Fruit fly (Drosophila melanogaster): ENCODE data around the gene CG9806.

The CG9806 gene

DNA sequence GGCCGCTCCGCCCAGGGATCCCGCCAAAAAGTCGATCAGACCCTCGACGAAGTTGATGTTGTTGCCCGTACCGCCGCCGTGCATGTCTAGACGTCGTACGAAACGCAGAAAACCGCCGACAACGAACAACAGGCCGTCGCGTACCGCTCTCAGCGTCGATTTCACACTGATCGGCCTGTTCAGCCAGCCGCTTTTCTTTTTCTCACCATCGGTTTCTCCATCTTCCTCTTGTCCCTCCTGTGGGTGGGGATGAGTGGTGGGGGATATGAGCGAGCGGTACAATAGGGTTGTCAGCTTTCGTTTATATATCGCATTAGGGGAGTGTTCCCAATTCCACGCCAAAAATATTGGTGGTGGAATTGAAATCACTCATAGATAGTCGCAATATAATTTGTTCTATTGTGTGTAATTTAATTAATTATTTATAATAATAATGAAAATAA is 25.4 kb downstream of the CG9806 start (continued):
- TF ChIP-seq CG11696 (GFP tag; IDR thresholded peaks at IDR 0.05) (no peak), BEAF-32 (GFP tag; optimal IDR thresholded peaks at IDR 0.05) (peak; percentile 62), CG1529 (GFP tag; optimal IDR thresholded peaks at IDR 0.05) (no peak), otp (GFP tag; IDR thresholded peaks at IDR 0.05) (no peak), shn (GFP tag; optimal IDR thresholded peaks at IDR 0.05) (no peak), Bgb (GFP tag; IDR thresholded peaks at IDR 0.05; ENCODE audit: partially characterized antibody) (peak; percentile 51), Med (GFP tag) (peak; percentile 90), CG1024 (GFP tag; IDR thresholded peaks at IDR 0.05) (no peak), sug (tag; optimal IDR thresholded peaks at IDR 0.05) (peak; percentile 57), chif (GFP tag; optimal IDR thresholded peaks at IDR 0.05) (no peak), zen (tag; optimal IDR thresholded peaks at IDR 0.05) (no peak), CG4282 (GFP tag; optimal IDR thresholded peaks at IDR 0.05) (no peak), CG13296 (GFP tag; optimal IDR thresholded peaks at IDR 0.05) (no peak), CG4617 (GFP tag; optimal IDR thresholded peaks at IDR 0.05; ENCODE audit: borderline replicate concordance) (no peak), pho (GFP tag; optimal IDR thresholded peaks at IDR 0.05) (no peak), CG7928 (GFP tag; optimal IDR thresholded peaks at IDR 0.05) (no peak), rib (GFP tag; IDR thresholded peaks at IDR 0.05) (no peak), CG4820 (GFP tag; optimal IDR thresholded peaks at IDR 0.05) (peak; percentile 18), CG15514 (GFP tag; optimal IDR thresholded peaks at IDR 0.05) (peak; percentile 12), HmgZ (tag; optimal IDR thresholded peaks at IDR 0.05) (peak; percentile 2), p53 (GFP tag; optimal IDR thresholded peaks at IDR 0.05) (no peak), nmo (GFP tag; optimal IDR thresholded peaks at IDR 0.05) (peak; percentile 44), NC2α (GFP tag; optimal IDR thresholded peaks at IDR 0.05) (no peak), Fer2 (tag; optimal IDR thresholded peaks at IDR 0.05) (no peak), CG16863 (GFP tag; optimal IDR thresholded peaks at IDR 0.05) (no peak), Abd-B (GFP tag; optimal IDR thresholded peaks at IDR 0.05) (peak; percentile 45), ken (GFP tag; IDR thresholded peaks at IDR 0.05) (0 out of 3 replicates have a peak, but pooled peaks have one; percentile 14), ssp (GFP tag; IDR thresholded peaks at IDR 0.05) (no peak), TFAM (GFP tag; optimal IDR thresholded peaks at IDR 0.05) (no peak), Max (GFP tag; optimal IDR thresholded peaks at IDR 0.05) (no peak), gcm2 (GFP tag; optimal IDR thresholded peaks at IDR 0.05) (no peak), slp2 (GFP tag; optimal IDR thresholded peaks at IDR 0.05) (no peak), Rfx (GFP tag; IDR thresholded peaks at IDR 0.05) (peak; percentile 73), wdn (GFP tag; IDR thresholded peaks at IDR 0.05) (0 out of 2 replicates have a peak, but pooled peaks have one; percentile 23), fd64A (GFP tag; optimal IDR thresholded peaks at IDR 0.05) (no peak), Gsc (GFP tag; IDR thresholded peaks at IDR 0.05) (no peak), zfh1 (GFP tag; IDR thresholded peaks at IDR 0.05) (no peak; the same call in 2 of the 3 replicates), CG17829 (tag; optimal IDR thresholded peaks at IDR 0.05) (no peak), Fer1 (GFP tag; optimal IDR thresholded peaks at IDR 0.05) (no peak), ato (GFP tag; IDR thresholded peaks at IDR 0.05; ENCODE audit: partially characterized antibody) (no peak), gsb (GFP tag; IDR thresholded peaks at IDR 0.05) (no peak), Trl (optimal IDR thresholded peaks at IDR 0.05) (peak in 1 of 2 experiments; percentile 5), Trl (GFP tag; optimal IDR thresholded peaks at IDR 0.05) (no peak), Taf1 (GFP tag; IDR thresholded peaks at IDR 0.05) (no peak), CG2678 (tag; optimal IDR thresholded peaks at IDR 0.05) (peak; percentile 48), D19B (GFP tag; optimal IDR thresholded peaks at IDR 0.05) (no peak), tio (GFP tag; optimal IDR thresholded peaks at IDR 0.05) (no peak), Mad (GFP tag; optimal IDR thresholded peaks at IDR 0.05) (no peak), CG3995 (GFP tag; optimal IDR thresholded peaks at IDR 0.05) (peak; percentile 64), mam (GFP tag; optimal IDR thresholded peaks at IDR 0.05) (peak; percentile 26), fru (optimal IDR thresholded peaks at IDR 0.05) (no peak), Dp (GFP tag; optimal IDR thresholded peaks at IDR 0.05) (no peak), so (GFP tag; IDR thresholded peaks at IDR 0.05) (no peak)
